Worm (Caenorhabditis elegans) whole organism, midembryonic: ENCODE data around the gene bris-1.

Source experiments
- T22C8.4 ChIP-seq: fragments of 200-800 bp; sonication (Bioruptor generic); IDR thresholded peaks from 2 replicates; pipeline ENCODE4 v1.3.6; 2022; ENCODE audit warnings: missing genetic modification characterization, missing compliant biosample characterization
- cog-1 ChIP-seq: sonication (generic microtip); optimal IDR thresholded peaks from 2 replicates; lab custom pipeline; 2016; ENCODE audit warnings: missing genetic modification characterization, missing compliant biosample characterization
- flt-1 ChIP-seq: fragments of 200-800 bp; sonication (Bioruptor generic); IDR thresholded peaks from 2 replicates; pipeline ENCODE4 v1.3.6; 2022; ENCODE audit warnings: missing genetic modification characterization, missing compliant biosample characterization
- klf-2 ChIP-seq: fragments of 200-800 bp; sonication (Bioruptor generic); conservative IDR thresholded peaks from 2 replicates; pipeline ENCODE4 v1.3.6; 2022; ENCODE audit warnings: missing genetic modification reagents, missing genetic modification characterization, missing compliant biosample characterization
- med-1 ChIP-seq: sonication (generic microtip); optimal IDR thresholded peaks from 2 replicates; lab custom pipeline; 2017; ENCODE audit warnings: missing genetic modification characterization, mild to moderate bottlenecking, missing compliant biosample characterization, antibody characterized with exemption, missing genetic modification reagents; ENCODE audit not compliant: insufficient read depth
- ref-1 ChIP-seq: fragments of 200-800 bp; sonication (Bioruptor generic); conservative IDR thresholded peaks from 2 replicates; pipeline ENCODE4 v1.3.6; 2022; ENCODE audit warnings: missing genetic modification reagents, missing genetic modification characterization, missing compliant biosample characterization
- tab-1 ChIP-seq: fragments of 200-800 bp; sonication (Bioruptor generic); IDR thresholded peaks from 2 replicates; pipeline ENCODE4 v1.3.6; 2022; ENCODE audit warnings: missing genetic modification characterization, missing compliant biosample characterization
- ztf-23 ChIP-seq: fragments of 200-800 bp; sonication (Bioruptor generic); IDR thresholded peaks from 2 replicates; pipeline ENCODE4 v1.3.6; 2022; ENCODE audit warnings: missing genetic modification reagents, missing genetic modification characterization, missing compliant biosample characterization
- ztf-29 ChIP-seq: fragments of 200-800 bp; sonication (Bioruptor generic); IDR thresholded peaks from 2 replicates; pipeline ENCODE4 v1.3.6; 2022; ENCODE audit warnings: missing genetic modification reagents, missing genetic modification characterization, missing compliant biosample characterization

Gene bris-1

ce11 chrIV:3815259-3815644 is 3.9 kb downstream of the bris-1 start:
- TF ChIP-seq klf-2 (GFP tag; lab: Robert Waterston, UW) (no peak), T22C8.4 (GFP tag; lab: Robert Waterston, UW) (no peak), med-1 (GFP tag; lab: Kevin White, UChicago) (no peak), cog-1 (tag; lab: Kevin White, UChicago) (no peak), tab-1 (GFP tag; lab: Robert Waterston, UW) (no peak), ztf-23 (GFP tag; lab: Robert Waterston, UW) (no peak)

- no peak for TF ChIP-seq tab-1 (GFP tag; lab: Robert Waterston, UW)
- no peak for TF ChIP-seq T22C8.4 (GFP tag; lab: Robert Waterston, UW)
- no peak for TF ChIP-seq flt-1 (GFP tag; lab: Robert Waterston, UW)
- TF ChIP-seq ztf-29 (GFP tag; lab: Robert Waterston, UW), result no peak
- TF ChIP-seq ref-1, result no peak
- no peak for TF ChIP-seq klf-2 (GFP tag; lab: Robert Waterston, UW)
- no peak for TF ChIP-seq med-1 (GFP tag; lab: Kevin White, UChicago)
- TF ChIP-seq ztf-23 (GFP tag; lab: Robert Waterston, UW), result no peak
- TF ChIP-seq cog-1 (tag; lab: Kevin White, UChicago), result no peak
Measured at ce11 chrIV:3814553-3815258, 4.4 kb downstream of the bris-1 start.

ce11 chrIV:3812812-3813211 is 6.3 kb downstream of the bris-1 start:
- no peak for TF ChIP-seq flt-1 (GFP tag; lab: Robert Waterston, UW)
- no peak for TF ChIP-seq ref-1
- TF ChIP-seq tab-1 (GFP tag; lab: Robert Waterston, UW), result 0 out of 2 replicates have a peak, but pooled peaks have one; percentile 32
- TF ChIP-seq ztf-23 (GFP tag; lab: Robert Waterston, UW), result no peak

DNA sequence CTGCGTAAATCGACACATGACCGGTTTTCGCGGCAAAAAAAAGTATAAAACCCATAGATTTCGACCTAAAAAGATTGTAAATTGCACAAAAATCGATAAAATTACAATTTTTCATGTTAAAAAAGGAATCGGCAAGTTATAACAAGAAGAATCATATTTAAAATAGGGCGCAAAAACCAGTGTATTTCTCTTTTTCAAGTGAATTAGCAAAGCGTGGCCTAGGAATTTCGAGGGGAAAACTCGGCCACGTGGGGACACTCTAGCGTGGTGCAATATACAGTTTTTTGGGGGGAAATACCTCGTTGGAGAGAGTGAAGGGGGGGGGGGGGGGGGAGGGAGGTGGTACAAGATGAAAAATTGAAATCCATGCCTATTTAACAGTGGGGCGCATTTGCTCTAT is 11.6 kb downstream of the bris-1 start:
- TF ChIP-seq cog-1 (tag; lab: Kevin White, UChicago) (no peak), ztf-23 (GFP tag; lab: Robert Waterston, UW) (0 out of 2 replicates have a peak, but pooled peaks have one; percentile 7)

DNA sequence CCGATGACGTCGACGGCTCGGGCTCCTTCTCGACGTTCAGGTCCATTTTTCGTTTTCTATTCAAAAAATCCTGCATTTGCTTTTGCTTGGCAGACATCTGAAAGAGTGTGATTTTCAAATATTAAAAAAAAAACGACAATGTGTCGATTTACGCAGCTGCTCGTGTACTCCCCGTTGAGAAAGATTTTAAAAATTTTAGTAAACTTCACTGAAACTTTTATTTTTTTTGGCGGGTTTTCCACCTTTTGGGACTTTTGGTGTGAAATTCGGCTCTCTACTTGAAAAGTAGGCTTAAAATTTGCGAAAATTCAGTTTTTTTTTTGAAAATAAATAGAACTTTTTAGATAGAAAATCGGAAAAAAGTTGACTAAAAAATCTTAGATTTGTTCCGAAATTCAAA is 12.0 kb downstream of the bris-1 start, which contains the start of gene M02B7.7:
Gene M02B7.7, minus strand, starts transcription at position 101 of the 400 bp plus-strand sequence.
- TF ChIP-seq tab-1 (GFP tag; lab: Robert Waterston, UW), result no peak
- TF ChIP-seq klf-2 (GFP tag; lab: Robert Waterston, UW), result no peak
- TF ChIP-seq med-1 (GFP tag; lab: Kevin White, UChicago), result no peak
- no peak for TF ChIP-seq cog-1 (tag; lab: Kevin White, UChicago)
- no peak for TF ChIP-seq T22C8.4 (GFP tag; lab: Robert Waterston, UW)
- TF ChIP-seq ztf-23 (GFP tag; lab: Robert Waterston, UW), result no peak
- TF ChIP-seq ztf-29 (GFP tag; lab: Robert Waterston, UW), result no peak
- no peak for TF ChIP-seq ref-1
- no peak for TF ChIP-seq flt-1 (GFP tag; lab: Robert Waterston, UW)

ce11 chrIV:3805219-3805618 is 13.9 kb downstream of the bris-1 start, which contains the start of gene fbxc-47:
TSS of gene fbxc-47 (plus strand) at chrIV:3805519.
- TF ChIP-seq ztf-23 (GFP tag; lab: Robert Waterston, UW), result no peak
- TF ChIP-seq ref-1, result no peak
- TF ChIP-seq flt-1 (GFP tag; lab: Robert Waterston, UW), result no peak
- TF ChIP-seq T22C8.4 (GFP tag; lab: Robert Waterston, UW), result no peak
- no peak for TF ChIP-seq cog-1 (tag; lab: Kevin White, UChicago)

DNA sequence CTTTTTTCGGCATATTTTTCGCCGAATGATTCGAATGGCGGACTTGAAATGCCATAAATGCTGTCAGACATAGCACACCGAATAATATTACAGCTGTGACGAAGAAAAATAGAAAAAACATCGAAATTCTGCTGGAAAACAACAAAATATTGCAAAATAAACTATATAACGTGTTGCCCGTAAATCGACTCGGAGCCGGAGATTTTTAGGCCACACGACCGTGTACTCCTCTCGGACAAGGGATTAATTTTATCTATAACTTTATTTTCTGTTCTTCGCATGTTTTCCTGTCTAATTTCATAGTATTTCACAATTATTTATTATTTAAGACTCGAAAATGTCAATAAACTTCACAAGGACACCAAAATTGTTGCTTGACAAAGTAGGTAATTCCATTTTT is 15.9 kb downstream of the bris-1 start, which contains the start of the genes algn-14 and M02B7.2:
Gene algn-14, minus strand, starts transcription at position 175 of the 400 bp plus-strand sequence.
Gene M02B7.2, plus strand, starts transcription at position 330 of the 400 bp plus-strand sequence.
- TF ChIP-seq ztf-23 (GFP tag; lab: Robert Waterston, UW) (peak; percentile 74), cog-1 (tag; lab: Kevin White, UChicago) (no peak), ref-1 (no peak), flt-1 (GFP tag; lab: Robert Waterston, UW) (0 out of 2 replicates have a peak, but pooled peaks have one; percentile 15), tab-1 (GFP tag; lab: Robert Waterston, UW) (no peak), med-1 (GFP tag; lab: Kevin White, UChicago) (no peak), T22C8.4 (GFP tag; lab: Robert Waterston, UW) (0 out of 2 replicates have a peak, but pooled peaks have one; percentile 10), ztf-29 (GFP tag; lab: Robert Waterston, UW) (no peak)

DNA sequence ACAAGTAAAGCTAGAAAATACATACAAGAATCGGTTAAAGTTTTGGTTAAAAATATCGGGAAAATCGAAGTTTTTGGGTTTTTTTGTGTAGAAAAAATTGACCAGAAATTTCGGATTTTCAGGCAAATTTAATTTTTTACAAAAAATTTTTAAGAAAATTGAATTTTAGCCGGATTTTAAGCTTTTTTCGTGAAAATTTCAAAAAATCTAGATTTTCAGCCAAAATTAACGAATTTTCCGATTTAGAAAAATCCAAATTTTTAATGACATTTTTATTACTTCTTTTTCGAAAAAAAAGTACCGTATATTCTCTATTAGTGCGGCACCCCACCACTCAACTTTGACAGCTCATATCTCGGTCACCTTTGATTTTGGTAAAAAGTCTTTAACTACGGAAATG is 18.2 kb downstream of the bris-1 start, which contains the start of gene osm-3:
Gene osm-3, minus strand, starts transcription at position 101 of the 400 bp plus-strand sequence.
- TF ChIP-seq ref-1 (no peak), klf-2 (GFP tag; lab: Robert Waterston, UW) (no peak), med-1 (GFP tag; lab: Kevin White, UChicago) (no peak), T22C8.4 (GFP tag; lab: Robert Waterston, UW) (no peak)

DNA sequence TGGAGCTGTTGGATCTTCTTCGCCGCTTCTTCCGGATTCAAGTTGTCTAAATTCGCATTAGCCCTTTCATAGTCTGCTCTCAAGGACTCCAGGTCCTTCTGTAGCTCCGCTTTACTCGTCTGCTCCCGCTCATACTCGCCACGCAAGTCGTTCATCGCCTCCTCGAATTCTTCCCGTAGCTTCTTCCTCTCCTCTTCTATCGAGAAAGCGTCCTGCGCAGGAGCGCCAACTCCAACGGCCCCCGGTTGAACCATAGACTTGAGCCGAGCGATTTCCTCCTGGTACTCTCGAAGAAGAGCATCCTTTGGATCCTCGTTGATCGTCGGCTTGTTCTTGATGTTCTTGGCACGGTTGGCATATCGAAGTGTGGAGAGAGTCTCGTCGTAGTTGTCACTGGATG is 21.7 kb downstream of the bris-1 start:
- TF ChIP-seq tab-1 (GFP tag; lab: Robert Waterston, UW), result no peak
- TF ChIP-seq med-1 (GFP tag; lab: Kevin White, UChicago), result no peak
- TF ChIP-seq T22C8.4 (GFP tag; lab: Robert Waterston, UW), result no peak
- TF ChIP-seq ztf-23 (GFP tag; lab: Robert Waterston, UW), result no peak
- TF ChIP-seq ref-1, result no peak
- TF ChIP-seq klf-2 (GFP tag; lab: Robert Waterston, UW), result no peak
- TF ChIP-seq flt-1 (GFP tag; lab: Robert Waterston, UW), result no peak
- no peak for TF ChIP-seq ztf-29 (GFP tag; lab: Robert Waterston, UW)
- TF ChIP-seq cog-1 (tag; lab: Kevin White, UChicago), result no peak
